ENCODE assay signal across 3 fruit fly cellular contexts in genomic region chr3R:11809620-11810019, dm6.
TF ChIP-seq lines count a peak whose summit lies in the region.

No protein-coding gene starts in this region.

- peak; percentile 42 for TF ChIP-seq CTCF in whole organism, embryonic (GFP tag; optimal IDR thresholded peaks at IDR 0.05; lab: Kevin White, UChicago)

TF ChIP-seq in whole organism, embryonic, 481 proteins besides CTCF, POLR2A, EP300 and RAD21 (continues in another document):
- TF ChIP-seq C15 (GFP tag; IDR thresholded peaks at IDR 0.05; lab: Robert Waterston, UW) (no peak), tna (GFP tag; IDR thresholded peaks at IDR 0.05; lab: Robert Waterston, UW; ENCODE audit: partially characterized antibody) (no peak), grn (GFP tag; optimal IDR thresholded peaks at IDR 0.05; lab: Kevin White, UChicago) (no peak), Fer2 (tag; optimal IDR thresholded peaks at IDR 0.05; lab: Kevin White, UChicago) (peak; percentile 67), CG17568 (GFP tag; optimal IDR thresholded peaks at IDR 0.05; lab: Kevin White, UChicago) (peak; percentile 78), CG15011 (GFP tag; optimal IDR thresholded peaks at IDR 0.05; lab: Kevin White, UChicago) (peak; percentile 37), dpn (GFP tag; optimal IDR thresholded peaks at IDR 0.05; lab: Kevin White, UChicago) (no peak), zen (tag; optimal IDR thresholded peaks at IDR 0.05; lab: Kevin White, UChicago) (no peak), sim (GFP tag; IDR thresholded peaks at IDR 0.05; lab: Robert Waterston, UW) (no peak), Rfx (GFP tag; IDR thresholded peaks at IDR 0.05; lab: Robert Waterston, UW) (peak; percentile 21; the same call in 1 of the 2 replicates), sug (tag; optimal IDR thresholded peaks at IDR 0.05; lab: Kevin White, UChicago) (peak; percentile 71), CG10274 (GFP tag; optimal IDR thresholded peaks at IDR 0.05; lab: Kevin White, UChicago) (no peak), grau (tag; optimal IDR thresholded peaks at IDR 0.05; lab: Kevin White, UChicago) (peak; percentile 51), yki (optimal IDR thresholded peaks at IDR 0.05; lab: Kevin White, UChicago) (no peak), CG10209 (GFP tag; optimal IDR thresholded peaks at IDR 0.05; lab: Kevin White, UChicago) (no peak), ind (GFP tag; optimal IDR thresholded peaks at IDR 0.05; lab: Kevin White, UChicago) (no peak), Myb (GFP tag; optimal IDR thresholded peaks at IDR 0.05; lab: Kevin White, UChicago) (no peak), CG4282 (GFP tag; optimal IDR thresholded peaks at IDR 0.05; lab: Kevin White, UChicago) (no peak), Dip3 (GFP tag; optimal IDR thresholded peaks at IDR 0.05; lab: Kevin White, UChicago) (no peak), CG4730 (GFP tag; IDR thresholded peaks at IDR 0.05; lab: Robert Waterston, UW) (no peak), CG4328 (GFP tag; optimal IDR thresholded peaks at IDR 0.05; lab: Kevin White, UChicago) (no peak), inv (GFP tag; IDR thresholded peaks at IDR 0.05; lab: Robert Waterston, UW; ENCODE audit: partially characterized antibody) (no peak), ara (GFP tag; IDR thresholded peaks at IDR 0.05; lab: Robert Waterston, UW) (no peak), CG10565 (GFP tag; optimal IDR thresholded peaks at IDR 0.05; lab: Kevin White, UChicago) (no peak), bsh (GFP tag; optimal IDR thresholded peaks at IDR 0.05; lab: Kevin White, UChicago) (peak in 1 of 2 experiments; percentile 64), unpg (GFP tag; optimal IDR thresholded peaks at IDR 0.05; lab: Kevin White, UChicago) (peak; percentile 89), toy (GFP tag; IDR thresholded peaks at IDR 0.05; lab: Robert Waterston, UW) (no peak), fd64A (GFP tag; optimal IDR thresholded peaks at IDR 0.05; lab: Kevin White, UChicago) (peak; percentile 65), Opbp (GFP tag; IDR thresholded peaks at IDR 0.05; lab: Robert Waterston, UW; ENCODE audit: partially characterized antibody) (no peak), tin (GFP tag; optimal IDR thresholded peaks at IDR 0.05; lab: Kevin White, UChicago) (no peak), CG8944 (GFP tag; optimal IDR thresholded peaks at IDR 0.05; lab: Kevin White, UChicago) (no peak)

TF ChIP-seq in whole organism, prepupa, 60 proteins besides CTCF, POLR2A, EP300 and RAD21:
- TF ChIP-seq vri (GFP tag; optimal IDR thresholded peaks at IDR 0.05; lab: Kevin White, UChicago) (no peak), net (GFP tag; optimal IDR thresholded peaks at IDR 0.05; lab: Kevin White, UChicago) (no peak), pdm3 (GFP tag; optimal IDR thresholded peaks at IDR 0.05; lab: Kevin White, UChicago) (no peak), fkh (GFP tag; optimal IDR thresholded peaks at IDR 0.05; lab: Kevin White, UChicago) (peak; percentile 57), CG9139 (GFP tag; optimal IDR thresholded peaks at IDR 0.05; lab: Kevin White, UChicago) (no peak), acj6 (GFP tag; optimal IDR thresholded peaks at IDR 0.05; lab: Kevin White, UChicago) (no peak)

TF ChIP-seq in whole organism, wandering third instar larva, 38 proteins besides CTCF, POLR2A, EP300 and RAD21:
- TF ChIP-seq CrebA (GFP tag; optimal IDR thresholded peaks at IDR 0.05; lab: Kevin White, UChicago; ENCODE audit: borderline replicate concordance), result peak; percentile 23
- no peak for TF ChIP-seq Rel (GFP tag; optimal IDR thresholded peaks at IDR 0.05; lab: Kevin White, UChicago)
- TF ChIP-seq Rel (tag; optimal IDR thresholded peaks at IDR 0.05; lab: Kevin White, UChicago), result peak; percentile 0
- no peak for TF ChIP-seq Myc (optimal IDR thresholded peaks at IDR 0.05; lab: Kevin White, UChicago)
- no peak for TF ChIP-seq Hr78 (GFP tag; optimal IDR thresholded peaks at IDR 0.05; lab: Kevin White, UChicago)
- no peak for TF ChIP-seq sv (GFP tag; optimal IDR thresholded peaks at IDR 0.05; lab: Kevin White, UChicago)
- no peak for TF ChIP-seq OdsH (GFP tag; optimal IDR thresholded peaks at IDR 0.05; lab: Kevin White, UChicago)
- no peak for TF ChIP-seq Hnf4 (GFP tag; optimal IDR thresholded peaks at IDR 0.05; lab: Kevin White, UChicago)
- TF ChIP-seq dsf (GFP tag; optimal IDR thresholded peaks at IDR 0.05; lab: Kevin White, UChicago; ENCODE audit: borderline replicate concordance), result no peak
- no peak for TF ChIP-seq Dif (GFP tag; optimal IDR thresholded peaks at IDR 0.05; lab: Kevin White, UChicago; ENCODE audit: partially characterized antibody)
- no peak for TF ChIP-seq CG32264 (GFP tag; optimal IDR thresholded peaks at IDR 0.05; lab: Kevin White, UChicago)
- no peak for TF ChIP-seq Abd-B (GFP tag; optimal IDR thresholded peaks at IDR 0.05; lab: Kevin White, UChicago)
- peak; percentile 10 for TF ChIP-seq HLH106 (tag; optimal IDR thresholded peaks at IDR 0.05; lab: Kevin White, UChicago)
- peak; percentile 45 for TF ChIP-seq Sp1 (GFP tag; optimal IDR thresholded peaks at IDR 0.05; lab: Kevin White, UChicago)

Comparison
In these comparisons a context has a peak if more than half of its experiments do, and no peak if none do; other contexts are left out.
1. Of the 7 proteins assayed by ChIP-seq in both whole organism, embryonic and whole organism, prepupa: peak only in whole organism, embryonic: Blimp-1, CG6854 and Sox102F; only in whole organism, prepupa: none; in both: none; in neither: 4.